Worm (Caenorhabditis elegans): ENCODE results near the gene C23G10.7.

Gene C23G10.7

DNA sequence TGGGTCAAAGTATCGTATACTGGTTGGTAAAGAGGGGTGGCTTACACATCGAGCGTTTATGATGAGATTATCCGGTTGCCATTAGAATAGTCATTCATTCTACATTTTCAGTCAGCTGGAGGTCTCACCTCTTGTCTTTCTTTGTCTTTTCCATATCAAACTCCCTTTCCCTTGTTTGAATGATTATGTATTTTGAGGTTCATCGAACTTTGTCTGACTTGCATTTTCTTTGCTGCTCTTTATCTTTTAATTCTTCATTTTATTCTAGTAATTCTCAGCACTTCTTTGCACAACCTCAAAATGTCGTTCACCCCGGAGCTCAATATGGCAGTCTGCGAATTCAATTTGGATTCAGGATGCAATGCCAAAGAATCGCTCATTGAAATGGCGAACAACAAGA lies 42.3 kb upstream of the C23G10.7 start, which contains the start of gene T12A2.3:
Gene T12A2.3 (plus strand): TSS at position 301 of the 400 bp plus-strand sequence.
- TF ChIP-seq ceh-27 (GFP tag; optimal IDR thresholded peaks at IDR 0.05) (no peak), unc-62 (GFP tag; optimal IDR thresholded peaks at IDR 0.05) (no peak), T07F8.4 (tag; optimal IDR thresholded peaks at IDR 0.05) (no peak), hmg-1.2 (GFP tag; IDR thresholded peaks at IDR 0.05) (no peak), hrde-1 (tag; optimal IDR thresholded peaks at IDR 0.05; ENCODE audit: borderline replicate concordance) (no peak), akir-1 (GFP tag; optimal IDR thresholded peaks at IDR 0.05) (no peak), snpc-4 (GFP tag; optimal IDR thresholded peaks at IDR 0.05) (no peak), snpc-4 (tag; optimal IDR thresholded peaks at IDR 0.05) (no peak), hlh-12 (tag; optimal IDR thresholded peaks at IDR 0.05) (no peak), ceh-40 (GFP tag; IDR thresholded peaks at IDR 0.05) (no peak), Y79H2A.3 (GFP tag; conservative IDR thresholded peaks at IDR 0.05) (no peak), madf-8 (GFP tag; conservative IDR thresholded peaks at IDR 0.05) (no peak), F10E7.11 (tag; optimal IDR thresholded peaks at IDR 0.05) (no peak), ztf-6 (GFP tag; IDR thresholded peaks at IDR 0.05) (no peak), madf-6 (GFP tag; IDR thresholded peaks at IDR 0.05) (no peak), let-607 (tag; optimal IDR thresholded peaks at IDR 0.05) (no peak)

DNA sequence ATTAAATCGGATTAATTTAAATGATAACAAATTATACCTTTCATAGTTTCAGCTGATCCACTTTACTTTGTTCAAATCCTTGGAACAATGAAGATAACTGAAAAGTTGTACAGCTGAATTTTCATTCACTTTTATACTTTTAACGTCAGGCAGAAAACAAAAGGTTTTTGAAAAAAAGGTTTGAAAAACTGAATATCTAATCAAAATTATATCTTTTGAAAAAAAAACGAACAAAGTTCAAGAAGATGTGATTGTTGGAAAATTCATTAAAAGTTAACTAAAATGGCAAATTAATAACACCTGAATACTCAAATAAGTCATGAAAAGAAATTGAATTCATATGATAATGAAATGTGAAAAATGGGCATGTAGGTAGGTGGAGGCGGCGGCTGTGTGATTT lies 38.4 kb upstream of the C23G10.7 start, which contains the start of gene T12A2.21:
Gene T12A2.21 (minus strand): TSS at position 101 of the 400 bp plus-strand sequence.
- TF ChIP-seq madf-10 (tag; optimal IDR thresholded peaks at IDR 0.05) = no peak
- TF ChIP-seq rcor-1 (GFP tag; IDR thresholded peaks at IDR 0.05) = no peak
- no peak for TF ChIP-seq nhr-120 (GFP tag; IDR thresholded peaks at IDR 0.05)
- TF ChIP-seq ceh-27 (GFP tag; optimal IDR thresholded peaks at IDR 0.05) = no peak
- no peak for TF ChIP-seq ccch-3 (GFP tag; optimal IDR thresholded peaks at IDR 0.05)
- no peak for TF ChIP-seq repo-1 (tag; optimal IDR thresholded peaks at IDR 0.05)
- TF ChIP-seq F37B4.10 (GFP tag; IDR thresholded peaks at IDR 0.05) = no peak
- TF ChIP-seq C17E4.6 (GFP tag; IDR thresholded peaks at IDR 0.05) = no peak
- TF ChIP-seq lin-54 (GFP tag; optimal IDR thresholded peaks at IDR 0.05) = no peak
- no peak for TF ChIP-seq sptf-2 (GFP tag; optimal IDR thresholded peaks at IDR 0.05)
- TF ChIP-seq mcd-1 (GFP tag; IDR thresholded peaks at IDR 0.05) = no peak

DNA sequence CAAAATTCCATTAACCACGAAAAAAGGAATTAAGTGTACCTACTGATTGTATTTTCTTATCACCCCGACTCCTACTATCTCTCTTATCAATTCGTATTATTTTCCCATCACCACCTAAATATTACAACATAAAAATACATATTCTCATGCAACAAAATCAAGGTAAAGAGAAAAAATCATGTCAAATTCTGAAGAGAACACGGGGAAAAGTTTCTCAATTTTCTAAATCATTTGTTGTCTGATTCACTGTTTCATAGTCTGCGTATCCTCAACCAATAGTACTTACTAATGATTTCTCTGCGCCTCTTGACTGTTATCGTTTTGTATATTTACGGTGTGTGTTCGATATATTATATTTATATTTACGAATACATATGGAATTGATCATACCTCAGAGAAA lies 33.7 kb upstream of the C23G10.7 start:
- TF ChIP-seq F55B11.4 (tag; optimal IDR thresholded peaks at IDR 0.05; ENCODE audit: borderline replicate concordance, insufficient read depth) (no peak), hmg-1.2 (GFP tag; IDR thresholded peaks at IDR 0.05) (peak; percentile 68; the same call in 1 of the 2 replicates), madf-6 (GFP tag; IDR thresholded peaks at IDR 0.05) (no peak), nhr-80 (tag; optimal IDR thresholded peaks at IDR 0.05) (peak; percentile 68), tbp1 (GFP tag; optimal IDR thresholded peaks at IDR 0.05) (no peak), unc-130 (GFP tag; optimal IDR thresholded peaks at IDR 0.05) (no peak)

DNA sequence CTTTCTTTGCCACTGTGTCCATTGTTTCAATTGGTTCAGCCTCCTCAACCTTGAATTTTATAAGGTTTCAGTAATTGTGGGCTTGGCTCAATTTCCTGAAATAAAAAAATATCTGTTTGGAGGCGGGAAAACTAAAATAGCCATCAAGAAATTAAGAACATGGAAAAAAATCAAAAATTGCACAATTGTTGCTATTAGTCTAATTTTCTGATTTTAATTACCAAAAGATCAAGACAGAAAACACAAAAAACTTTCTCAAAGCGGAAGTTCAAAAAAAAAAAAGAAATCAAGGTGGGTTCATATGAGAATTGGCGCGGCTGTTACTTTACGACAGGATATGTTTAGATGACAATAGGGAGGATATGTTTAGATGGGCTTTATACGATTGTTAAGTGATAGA lies 32.7 kb upstream of the C23G10.7 start, which contains the start of gene esyt-2:
Gene esyt-2 (minus strand): TSS at position 101 of the 400 bp plus-strand sequence.
- TF ChIP-seq Y79H2A.3 (GFP tag; conservative IDR thresholded peaks at IDR 0.05) = no peak
- no peak for TF ChIP-seq ztf-26 (tag; optimal IDR thresholded peaks at IDR 0.05)
- TF ChIP-seq B0035.1 (tag; optimal IDR thresholded peaks at IDR 0.05) = no peak
- TF ChIP-seq lin-54 (GFP tag; optimal IDR thresholded peaks at IDR 0.05) = no peak
- no peak for TF ChIP-seq nhr-27 (tag; optimal IDR thresholded peaks at IDR 0.05)
- TF ChIP-seq tlf-1 (GFP tag; optimal IDR thresholded peaks at IDR 0.05) = no peak
- TF ChIP-seq fkh-3 (tag; optimal IDR thresholded peaks at IDR 0.05) = no peak
- TF ChIP-seq lin-35 (GFP tag; optimal IDR thresholded peaks at IDR 0.05) = no peak
- TF ChIP-seq ama-1 (optimal IDR thresholded peaks at IDR 0.05) = no peak
- TF ChIP-seq ama-1 (GFP tag; optimal IDR thresholded peaks at IDR 0.05) = no peak
- TF ChIP-seq attf-6 (GFP tag; IDR thresholded peaks at IDR 0.05) = no peak
- TF ChIP-seq hmg-20 (GFP tag; IDR thresholded peaks at IDR 0.05) = no peak
- no peak for TF ChIP-seq dox-1 (GFP tag; IDR thresholded peaks at IDR 0.05)
- no peak for TF ChIP-seq lsl-1 (GFP tag; optimal IDR thresholded peaks at IDR 0.05)

Data from whole organism, young adult.